Worm (Caenorhabditis elegans) whole organism, L4/young adult: ENCODE measurements around the gene smvt-1.
A peak's percentile ranks its signal among the peaks of the same experiment; 100 is the strongest.

Experiments used
- W03F9.2 ChIP-seq: fragments of 150-350 bp; optimal IDR thresholded peaks from 2 replicates; lab custom pipeline; 2014; ENCODE audit warnings: missing biosample characterization, missing genetic modification characterization
- dao-5 ChIP-seq: sonication (generic microtip); optimal IDR thresholded peaks from 2 replicates; lab custom pipeline; 2016; ENCODE audit warnings: missing genotype, missing genetic modification characterization, moderate library complexity, missing compliant biosample characterization
- him-1 ChIP-seq: sonication (generic microtip); optimal IDR thresholded peaks from 2 replicates; lab custom pipeline; 2016; ENCODE audit warnings: missing genotype, missing genetic modification reagents, missing genetic modification characterization, missing compliant biosample characterization

smvt-1 gene

ce11 chrX:2580524-2580981 lies 31.8 kb upstream of the smvt-1 start, which contains the start of gene H01M10.1:
Gene H01M10.1, minus strand, starts transcription at chrX:2580574.
- TF ChIP-seq him-1 (tag; lab: Kevin White, UChicago) = no peak
- TF ChIP-seq dao-5 = no peak
- TF ChIP-seq W03F9.2 (tag; lab: Kevin White, UChicago) = no peak

ce11 chrX:2577442-2577841 lies 28.7 kb upstream of the smvt-1 start, which contains the start of gene ttr-42:
Gene ttr-42, plus strand, starts transcription at chrX:2577742.
- TF ChIP-seq dao-5 = no peak
- no peak for TF ChIP-seq W03F9.2 (tag; lab: Kevin White, UChicago)
- TF ChIP-seq him-1 (tag; lab: Kevin White, UChicago) = no peak

- no peak for TF ChIP-seq him-1 (tag; lab: Kevin White, UChicago)
- TF ChIP-seq dao-5 = no peak
- TF ChIP-seq W03F9.2 (tag; lab: Kevin White, UChicago) = no peak
These were observed 23.9 kb upstream of the smvt-1 start, which contains the start of the genes ccd-5 and F52H2.1 for ce11 chrX:2572646-2573149. Gene ccd-5, minus strand, starts transcription at chrX:2572653. Gene F52H2.1, plus strand, starts transcription at chrX:2573099.

- TF ChIP-seq W03F9.2 (tag; lab: Kevin White, UChicago) (no peak), dao-5 (no peak), him-1 (tag; lab: Kevin White, UChicago) (no peak)
These were observed 20.3 kb upstream of the smvt-1 start for ce11 chrX:2569040-2569439.

ce11 chrX:2567761-2568160 lies 19.0 kb upstream of the smvt-1 start:
- TF ChIP-seq W03F9.2 (tag; lab: Kevin White, UChicago) = no peak
- TF ChIP-seq dao-5 = no peak

- TF ChIP-seq him-1 (tag; lab: Kevin White, UChicago) = no peak
- TF ChIP-seq dao-5 = no peak
- TF ChIP-seq W03F9.2 (tag; lab: Kevin White, UChicago) = no peak
These were observed 16.6 kb upstream of the smvt-1 start, which contains the start of gene F52H2.15 for ce11 chrX:2565308-2565773. Gene F52H2.15, plus strand, starts transcription at chrX:2565358.

ce11 chrX:2564047-2564446 lies 15.3 kb upstream of the smvt-1 start, which contains the start of gene dhcr-24:
Gene dhcr-24, minus strand, starts transcription at chrX:2564147.
- TF ChIP-seq dao-5 (no peak), W03F9.2 (tag; lab: Kevin White, UChicago) (no peak), him-1 (tag; lab: Kevin White, UChicago) (no peak)

- no peak for TF ChIP-seq dao-5
- TF ChIP-seq him-1 (tag; lab: Kevin White, UChicago) = no peak
- TF ChIP-seq W03F9.2 (tag; lab: Kevin White, UChicago) = no peak
These were observed 11.2 kb upstream of the smvt-1 start, which contains the start of gene F52H2.5 for ce11 chrX:2559979-2560378. Gene F52H2.5, minus strand, starts transcription at chrX:2560079.

ce11 chrX:2559399-2559798 lies 10.6 kb upstream of the smvt-1 start:
- no peak for TF ChIP-seq W03F9.2 (tag; lab: Kevin White, UChicago)
- no peak for TF ChIP-seq dao-5
- peak; percentile 7 for TF ChIP-seq him-1 (tag; lab: Kevin White, UChicago)

ce11 chrX:2553433-2553860 lies 4.7 kb upstream of the smvt-1 start:
- peak; percentile 80 for TF ChIP-seq dao-5
- peak; percentile 88 for TF ChIP-seq him-1 (tag; lab: Kevin White, UChicago)
- TF ChIP-seq W03F9.2 (tag; lab: Kevin White, UChicago) = peak; percentile 62

ce11 chrX:2552210-2552674 lies 3.5 kb upstream of the smvt-1 start, which contains the start of gene aat-3:
Gene aat-3, plus strand, starts transcription at chrX:2552260.
- no peak for TF ChIP-seq him-1 (tag; lab: Kevin White, UChicago)

ce11 chrX:2551450-2551849 lies 2.7 kb upstream of the smvt-1 start:
- no peak for TF ChIP-seq dao-5
- no peak for TF ChIP-seq him-1 (tag; lab: Kevin White, UChicago)
- no peak for TF ChIP-seq W03F9.2 (tag; lab: Kevin White, UChicago)

- TF ChIP-seq dao-5 (no peak), him-1 (tag; lab: Kevin White, UChicago) (no peak), W03F9.2 (tag; lab: Kevin White, UChicago) (no peak)
These were observed 1.9 kb upstream of the smvt-1 start for ce11 chrX:2550665-2551064.

ce11 chrX:2549322-2549721 lies 538 bp upstream of the smvt-1 start:
- peak; percentile 69 for TF ChIP-seq him-1 (tag; lab: Kevin White, UChicago)
- peak; percentile 7 for TF ChIP-seq W03F9.2 (tag; lab: Kevin White, UChicago)
- TF ChIP-seq dao-5 = peak; percentile 52
